Worm (Caenorhabditis elegans) whole organism, L4/young adult: ENCODE results near the gene acs-10.

Experiments used
- W03F9.2 ChIP-seq: fragments of 150-350 bp; optimal IDR thresholded peaks from 2 replicates; lab custom pipeline; 2014; ENCODE audit warnings: missing biosample characterization, missing genetic modification characterization
- him-1 ChIP-seq: sonication (generic microtip); optimal IDR thresholded peaks from 2 replicates; lab custom pipeline; 2016; ENCODE audit warnings: missing genotype, missing genetic modification reagents, missing genetic modification characterization, missing compliant biosample characterization

ce11 chrV:14171284-14171683 is 25.0 kb downstream of the acs-10 start, which contains the start of gene cest-2.1:
- no peak for TF ChIP-seq him-1 (tag; lab: Kevin White, UChicago)
- TF ChIP-seq W03F9.2 (tag; lab: Kevin White, UChicago) = no peak
